Fruit fly (Drosophila melanogaster) whole organism, embryonic: Measurements from ENCODE around the gene Ssk.

ENCODE experiments used
- Awh ChIP-seq: fragments of 200-800 bp; sonication (Bioruptor generic); IDR thresholded peaks from 2 replicates; pipeline ENCODE4, ENCODE4 v1.3.6; 2022; ENCODE audit warnings: missing biosample characterization, missing genetic modification characterization
- CG10209 ChIP-seq: fragments of 200-800 bp; sonication (Bioruptor generic); optimal IDR thresholded peaks from 3 replicates; lab custom pipeline; 2017; ENCODE audit warnings: missing biosample characterization, mild to moderate bottlenecking, missing genetic modification characterization, missing genetic modification reagents
- CG10462 ChIP-seq: fragments of 200-800 bp; sonication (Bioruptor generic); optimal IDR thresholded peaks from 2 replicates; lab custom pipeline; 2016; ENCODE audit warnings: missing biosample characterization, missing genetic modification characterization
- CG10654 ChIP-seq: fragments of 200-800 bp; sonication (Bioruptor generic); optimal IDR thresholded peaks from 2 replicates; lab custom pipeline; 2016; ENCODE audit warnings: missing biosample characterization, missing genetic modification characterization
- CG1233 ChIP-seq: fragments of 200-800 bp; sonication (Bioruptor generic); optimal IDR thresholded peaks from 4 replicates; lab custom pipeline; 2018; ENCODE audit warnings: missing biosample characterization, mild to moderate bottlenecking, missing genetic modification characterization
- CG14050 ChIP-seq: fragments of 200-800 bp; sonication (Bioruptor generic); IDR thresholded peaks from 3 replicates; pipeline ENCODE4 v1.3.6; 2022; ENCODE audit warnings: missing biosample characterization, missing genetic modification characterization
- CG14710 ChIP-seq: fragments of 200-800 bp; sonication (Bioruptor generic); optimal IDR thresholded peaks from 3 replicates; lab custom pipeline; 2019; ENCODE audit warnings: missing biosample characterization, mild to moderate bottlenecking, missing genetic modification characterization, moderate library complexity
- CG15696 ChIP-seq: fragments of 200-800 bp; sonication (Bioruptor generic); optimal IDR thresholded peaks from 2 replicates; lab custom pipeline; 2019; ENCODE audit warnings: missing biosample characterization, mild to moderate bottlenecking, missing genetic modification characterization, moderate library complexity
- CG1602 ChIP-seq: fragments of 200-800 bp; sonication (Bioruptor generic); optimal IDR thresholded peaks from 3 replicates; lab custom pipeline; 2016; ENCODE audit warnings: missing biosample characterization, missing genetic modification characterization
- CG16779 ChIP-seq: fragments of 200-800 bp; sonication (Bioruptor generic); IDR thresholded peaks from 2 replicates; pipeline ENCODE4 v1.3.6; 2022; ENCODE audit warnings: missing biosample characterization, missing genetic modification characterization
- CG16863 ChIP-seq: fragments of 200-800 bp; sonication (Bioruptor generic); optimal IDR thresholded peaks from 3 replicates; lab custom pipeline; 2016; ENCODE audit warnings: missing biosample characterization, missing genetic modification characterization
- CG17912 ChIP-seq: fragments of 200-800 bp; sonication (Bioruptor generic); optimal IDR thresholded peaks from 2 replicates; lab custom pipeline; 2018; ENCODE audit warnings: missing biosample characterization, mild to moderate bottlenecking, missing genetic modification characterization
- CG18011 ChIP-seq: fragments of 200-800 bp; sonication (Bioruptor generic); optimal IDR thresholded peaks from 2 replicates; lab custom pipeline; 2017; ENCODE audit warnings: missing biosample characterization, missing genetic modification characterization, mild to moderate bottlenecking, moderate library complexity, missing genotype
- CG32772 ChIP-seq: fragments of 200-800 bp; sonication (Bioruptor generic); IDR thresholded peaks from 2 replicates; pipeline ENCODE4 v1.3.6; 2022; ENCODE audit warnings: missing biosample characterization, missing genetic modification characterization
- CG33213 ChIP-seq: fragments of 200-800 bp; sonication (Bioruptor generic); optimal IDR thresholded peaks from 3 replicates; lab custom pipeline; 2016; ENCODE audit warnings: missing biosample characterization, missing genetic modification characterization
- CG4404 ChIP-seq: fragments of 200-800 bp; sonication (Bioruptor generic); IDR thresholded peaks from 2 replicates; pipeline ENCODE4 v1.3.6; 2022; ENCODE audit warnings: missing biosample characterization, missing genetic modification characterization
- CG4707 ChIP-seq: fragments of 200-800 bp; sonication (Bioruptor generic); optimal IDR thresholded peaks from 2 replicates; lab custom pipeline; 2018; ENCODE audit warnings: missing biosample characterization, mild to moderate bottlenecking, missing genetic modification characterization, moderate library complexity
- CG6689 ChIP-seq: fragments of 200-800 bp; sonication (Bioruptor generic); IDR thresholded peaks from 2 replicates; pipeline ENCODE4 v1.3.6; 2022; ENCODE audit warnings: missing biosample characterization, missing genetic modification characterization
- CG6854 ChIP-seq: fragments of 200-800 bp; sonication (Bioruptor generic); optimal IDR thresholded peaks from 3 replicates; lab custom pipeline; 2017; ENCODE audit warnings: missing biosample characterization, mild to moderate bottlenecking, missing genetic modification characterization
- CG7786 ChIP-seq: fragments of 200-800 bp; sonication (Bioruptor generic); optimal IDR thresholded peaks from 2 replicates; lab custom pipeline; 2016; ENCODE audit warnings: missing biosample characterization, missing genetic modification characterization
- Chrac-16 ChIP-seq: fragments of 200-800 bp; sonication (Bioruptor generic); optimal IDR thresholded peaks from 3 replicates; lab custom pipeline; 2016; ENCODE audit warnings: missing biosample characterization, missing genetic modification characterization
- D ChIP-seq, 2 experiments: fragments of 200-800 bp in 1 of 2; fragments of >200 bp in 1 of 2; sonication (Bioruptor generic) in 1 of 2; optimal IDR thresholded peaks; 2 replicates in 1 of 2; 3 replicates in 1 of 2; lab custom pipeline; 2017; ENCODE audit warnings: mild to moderate bottlenecking in 1 of 2, missing biosample characterization in 1 of 2, missing genetic modification characterization in 1 of 2, missing genetic modification reagents in 1 of 2
- Dip2 ChIP-seq: fragments of 200-800 bp; sonication (Bioruptor generic); IDR thresholded peaks from 2 replicates; pipeline ENCODE4 v1.3.6; 2022; ENCODE audit warnings: missing biosample characterization, missing genetic modification characterization
- Fer1 ChIP-seq: fragments of 200-800 bp; sonication (Bioruptor generic); optimal IDR thresholded peaks from 2 replicates; lab custom pipeline; 2017; ENCODE audit warnings: missing biosample characterization, mild to moderate bottlenecking, missing genetic modification characterization
- HLH54F ChIP-seq: fragments of 200-800 bp; sonication (Bioruptor generic); optimal IDR thresholded peaks from 3 replicates; lab custom pipeline; 2016; ENCODE audit warnings: missing biosample characterization, missing genetic modification characterization
- Hr3 ChIP-seq: fragments of 200-800 bp; sonication (Bioruptor generic); optimal IDR thresholded peaks from 3 replicates; lab custom pipeline; 2016; ENCODE audit warnings: missing biosample characterization, missing genetic modification characterization
- Hr39 ChIP-seq: fragments of >200 bp; optimal IDR thresholded peaks from 2 replicates; lab custom pipeline; 2017
- Lpt ChIP-seq: fragments of >200 bp; optimal IDR thresholded peaks from 2 replicates; lab custom pipeline; 2018; ENCODE audit warnings: missing biosample characterization, missing genetic modification characterization
- NFAT ChIP-seq: fragments of 200-800 bp; sonication (Bioruptor generic); IDR thresholded peaks from 2 replicates; pipeline ENCODE4 v1.3.6; 2022; ENCODE audit warnings: missing biosample characterization, missing genetic modification characterization
- ac ChIP-seq: fragments of 200-800 bp; sonication (Bioruptor generic); optimal IDR thresholded peaks from 3 replicates; lab custom pipeline; 2017; ENCODE audit warnings: missing biosample characterization, mild to moderate bottlenecking, missing genetic modification characterization
- br ChIP-seq: fragments of >200 bp; optimal IDR thresholded peaks from 2 replicates; lab custom pipeline; 2017
- cad ChIP-seq: fragments of >200 bp; optimal IDR thresholded peaks from 2 replicates; lab custom pipeline; 2017; ENCODE audit warnings: missing biosample characterization, missing genetic modification characterization
- ci ChIP-seq: fragments of 200-800 bp; sonication (Bioruptor generic); IDR thresholded peaks from 3 replicates; pipeline ENCODE4 v1.3.6; 2022; ENCODE audit warnings: missing biosample characterization, missing genetic modification characterization
- disco-r ChIP-seq: fragments of 200-800 bp; sonication (Bioruptor generic); optimal IDR thresholded peaks from 2 replicates; lab custom pipeline; 2016; ENCODE audit warnings: missing biosample characterization, missing genetic modification characterization
- ftz-f1 ChIP-seq: fragments of 200-800 bp; sonication (Bioruptor generic); optimal IDR thresholded peaks from 2 replicates; lab custom pipeline; 2016; ENCODE audit warnings: missing biosample characterization, missing genetic modification characterization
- gcm ChIP-seq: fragments of 200-800 bp; sonication (Bioruptor generic); optimal IDR thresholded peaks from 2 replicates; lab custom pipeline; 2019; ENCODE audit warnings: missing biosample characterization, mild to moderate bottlenecking, missing genetic modification characterization, moderate library complexity
- gfzf ChIP-seq: fragments of 200-800 bp; sonication (Bioruptor generic); optimal IDR thresholded peaks from 2 replicates; lab custom pipeline; 2016; ENCODE audit warnings: missing biosample characterization, mild to moderate bottlenecking, missing genetic modification characterization, moderate library complexity
- grn ChIP-seq: fragments of 200-800 bp; sonication (Bioruptor generic); optimal IDR thresholded peaks from 3 replicates; lab custom pipeline; 2017; ENCODE audit warnings: missing biosample characterization, missing genetic modification characterization
- insv ChIP-seq, 2 experiments: fragments of 200-800 bp; sonication (Bioruptor generic); optimal IDR thresholded peaks; 3 replicates each; lab custom pipeline; 2016 to 2018; ENCODE audit warnings: missing biosample characterization in 2 of 2, missing genetic modification characterization in 2 of 2
- inv ChIP-seq: fragments of 200-800 bp; sonication (Bioruptor generic); IDR thresholded peaks from 2 replicates; pipeline ENCODE4 v1.3.6; 2022; ENCODE audit warnings: missing biosample characterization, missing genetic modification characterization; ENCODE audit not compliant: partially characterized antibody
- jumu ChIP-seq: fragments of 200-800 bp; sonication (Bioruptor generic); optimal IDR thresholded peaks from 3 replicates; lab custom pipeline; 2016; ENCODE audit warnings: missing biosample characterization, missing genetic modification characterization
- kah ChIP-seq: fragments of 200-800 bp; sonication (Bioruptor generic); optimal IDR thresholded peaks from 2 replicates; lab custom pipeline; 2018; ENCODE audit warnings: missing biosample characterization, mild to moderate bottlenecking, missing genetic modification characterization
- luna ChIP-seq: fragments of 200-800 bp; sonication (Bioruptor generic); optimal IDR thresholded peaks from 2 replicates; lab custom pipeline; 2016; ENCODE audit warnings: missing biosample characterization, missing genetic modification characterization
- pan ChIP-seq, 4 experiments: fragments of >200 bp in 3 of 4; fragments of 200-800 bp in 1 of 4; sonication (Bioruptor generic) in 1 of 4; optimal IDR thresholded peaks in 3 of 4; IDR thresholded peaks in 1 of 4; 2 replicates each; pipeline versions ENCODE4 v1.3.6 to Lab custom; 2017 to 2022; ENCODE audit warnings: missing biosample characterization in 2 of 4, missing genetic modification characterization in 2 of 4, mixed read lengths in 1 of 4
- phol ChIP-seq: fragments of 200-800 bp; sonication (Bioruptor generic); optimal IDR thresholded peaks from 3 replicates; lab custom pipeline; 2018; ENCODE audit warnings: missing biosample characterization, mild to moderate bottlenecking, missing genetic modification characterization, moderate library complexity
- ro ChIP-seq: fragments of 200-800 bp; sonication (Bioruptor generic); IDR thresholded peaks from 2 replicates; pipeline ENCODE4 v1.3.6; 2022; ENCODE audit warnings: missing biosample characterization, missing genetic modification characterization
- sd ChIP-seq: fragments of 200-800 bp; sonication (Bioruptor generic); optimal IDR thresholded peaks from 3 replicates; lab custom pipeline; 2018; ENCODE audit warnings: missing biosample characterization, mild to moderate bottlenecking, missing genetic modification characterization, moderate library complexity
- sim ChIP-seq: fragments of 200-800 bp; sonication (Bioruptor generic); IDR thresholded peaks from 2 replicates; pipeline ENCODE4 v1.3.6; 2022; ENCODE audit warnings: missing biosample characterization, missing genetic modification characterization
- stwl ChIP-seq: fragments of 200-800 bp; sonication (Bioruptor generic); optimal IDR thresholded peaks from 3 replicates; lab custom pipeline; 2018; ENCODE audit warnings: missing biosample characterization, mild to moderate bottlenecking, missing genetic modification characterization, moderate library complexity
- tap ChIP-seq: fragments of 200-800 bp; optimal IDR thresholded peaks from 3 replicates; lab custom pipeline; 2019; ENCODE audit warnings: missing biosample characterization, mild to moderate bottlenecking, missing genetic modification characterization, moderate library complexity
- usp ChIP-seq: fragments of >200 bp; optimal IDR thresholded peaks from 2 replicates; lab custom pipeline; 2017; ENCODE audit warnings: missing biosample characterization, missing genetic modification characterization
- wek ChIP-seq: fragments of 200-800 bp; sonication (Bioruptor generic); optimal IDR thresholded peaks from 3 replicates; lab custom pipeline; 2018; ENCODE audit warnings: missing biosample characterization, mild to moderate bottlenecking, missing genetic modification characterization, moderate library complexity

Ssk gene

dm6 chr3L:20194731-20195130 is 6.4 kb downstream of the Ssk start (continued):
- no peak for TF ChIP-seq disco-r
- peak; percentile 31 for TF ChIP-seq CG1602 (GFP tag; lab: Kevin White, UChicago)
- TF ChIP-seq tap, result no peak
- no peak for TF ChIP-seq luna (GFP tag; lab: Kevin White, UChicago)
- TF ChIP-seq phol, result peak; percentile 35
- peak; percentile 29 for TF ChIP-seq CG10654 (GFP tag; lab: Kevin White, UChicago)
- no peak for TF ChIP-seq Lpt
- no peak for TF ChIP-seq CG15696 (tag; lab: Kevin White, UChicago)
- peak; percentile 29 for TF ChIP-seq HLH54F (GFP tag; lab: Kevin White, UChicago)
- TF ChIP-seq Hr3 (GFP tag; lab: Kevin White, UChicago), result no peak
- no peak for TF ChIP-seq ac
- 0 out of 3 replicates have a peak, but pooled peaks have one; percentile 29 for TF ChIP-seq ci (GFP tag; lab: Robert Waterston, UW)
- peak; percentile 26 for TF ChIP-seq CG10209
- no peak for TF ChIP-seq CG16863 (GFP tag; lab: Kevin White, UChicago)
- TF ChIP-seq CG10462 (GFP tag; lab: Kevin White, UChicago), result no peak
- TF ChIP-seq usp (GFP tag; lab: Kevin White, UChicago), result no peak
- 0 out of 2 replicates have a peak, but pooled peaks have one; percentile 8 for TF ChIP-seq NFAT (GFP tag; lab: Robert Waterston, UW)
- no peak for TF ChIP-seq Awh (GFP tag; lab: Robert Waterston, UW)
- no peak for TF ChIP-seq gfzf (GFP tag; lab: Kevin White, UChicago)
- no peak for TF ChIP-seq CG17912 (GFP tag; lab: Kevin White, UChicago)
- TF ChIP-seq wek (GFP tag; lab: Kevin White, UChicago), result no peak
- TF ChIP-seq D (optimal IDR thresholded peaks at IDR 0.05; lab: Kevin White, UChicago), result no peak
- TF ChIP-seq D (GFP tag; optimal IDR thresholded peaks at IDR 0.05; lab: Kevin White, UChicago), result no peak
- TF ChIP-seq Fer1 (GFP tag; lab: Kevin White, UChicago), result peak; percentile 47
- TF ChIP-seq insv (GFP tag; optimal IDR thresholded peaks at IDR 0.05; lab: Kevin White, UChicago), result no peak
- no peak for TF ChIP-seq kah (GFP tag; lab: Kevin White, UChicago)
- no peak for TF ChIP-seq CG18011 (GFP tag; lab: Kevin White, UChicago)
- TF ChIP-seq br (lab: Kevin White, UChicago), result no peak
- peak; percentile 48 for TF ChIP-seq CG1233 (GFP tag; lab: Kevin White, UChicago)
- TF ChIP-seq CG4404 (GFP tag; lab: Robert Waterston, UW), result 0 out of 2 replicates have a peak, but pooled peaks have one; percentile 22
- no peak for TF ChIP-seq stwl (tag; lab: Kevin White, UChicago)
- TF ChIP-seq ftz-f1, result no peak
- TF ChIP-seq CG14710 (tag; lab: Kevin White, UChicago), result no peak
- no peak for TF ChIP-seq CG6854 (GFP tag; lab: Kevin White, UChicago)
- TF ChIP-seq gcm (GFP tag; lab: Kevin White, UChicago), result no peak
- TF ChIP-seq CG16779 (GFP tag; lab: Robert Waterston, UW), result no peak
- TF ChIP-seq Hr39 (lab: Kevin White, UChicago), result no peak
- peak; percentile 21 for TF ChIP-seq jumu (GFP tag; lab: Kevin White, UChicago)
- no peak for TF ChIP-seq ro (GFP tag; lab: Robert Waterston, UW)
- TF ChIP-seq sd (tag; lab: Kevin White, UChicago), result peak; percentile 20
- no peak for TF ChIP-seq pan (optimal IDR thresholded peaks at IDR 0.05; lab: Kevin White, UChicago)
- TF ChIP-seq pan (GFP tag; optimal IDR thresholded peaks at IDR 0.05 in 1 of 2, IDR thresholded peaks at IDR 0.05 in 1 of 2), result peak in 1 of 2 experiments; percentile 60
- no peak for TF ChIP-seq CG33213 (GFP tag; lab: Kevin White, UChicago)
- TF ChIP-seq CG14050 (GFP tag; lab: Robert Waterston, UW), result peak; percentile 29; the same call in 1 of the 3 replicates
- no peak for TF ChIP-seq CG7786 (GFP tag; lab: Kevin White, UChicago)
- TF ChIP-seq sim (GFP tag; lab: Robert Waterston, UW), result no peak
- TF ChIP-seq CG32772 (GFP tag; lab: Robert Waterston, UW), result peak; percentile 55
- no peak for TF ChIP-seq CG4707 (GFP tag; lab: Kevin White, UChicago)
- TF ChIP-seq Dip2 (GFP tag; lab: Robert Waterston, UW), result no peak
- peak; percentile 30 for TF ChIP-seq Chrac-16 (GFP tag; lab: Kevin White, UChicago)
- no peak for TF ChIP-seq cad (GFP tag; lab: Kevin White, UChicago)
- TF ChIP-seq grn (GFP tag; lab: Kevin White, UChicago), result no peak
- peak; percentile 62; the same call in 1 of the 2 replicates for TF ChIP-seq CG6689 (GFP tag; lab: Robert Waterston, UW)
- TF ChIP-seq inv, result no peak
